Fruit fly (Drosophila melanogaster) whole organism, embryonic: Measurements from ENCODE around the gene CG12420.

Experiments used
- CG10654 ChIP-seq: fragments of 200-800 bp; sonication (Bioruptor generic); optimal IDR thresholded peaks from 2 replicates; lab custom pipeline; 2016; ENCODE audit warnings: missing biosample characterization, missing genetic modification characterization
- CG10959 ChIP-seq: fragments of 200-800 bp; sonication (Bioruptor generic); IDR thresholded peaks from 2 replicates; pipeline ENCODE4 v1.3.6; 2022; ENCODE audit warnings: missing biosample characterization, missing genetic modification characterization
- CG11093 ChIP-seq: fragments of 200-800 bp; sonication (Bioruptor generic); IDR thresholded peaks from 3 replicates; pipeline ENCODE4 v1.3.6; 2022; ENCODE audit warnings: missing biosample characterization, missing genetic modification characterization
- CG11504 ChIP-seq: fragments of 200-800 bp; sonication (Bioruptor generic); optimal IDR thresholded peaks from 3 replicates; lab custom pipeline; 2019; ENCODE audit warnings: missing biosample characterization, mild to moderate bottlenecking, missing genetic modification characterization, moderate library complexity
- CG1233 ChIP-seq: fragments of 200-800 bp; sonication (Bioruptor generic); optimal IDR thresholded peaks from 4 replicates; lab custom pipeline; 2018; ENCODE audit warnings: missing biosample characterization, mild to moderate bottlenecking, missing genetic modification characterization
- CG12942 ChIP-seq: fragments of 200-800 bp; sonication (Bioruptor generic); optimal IDR thresholded peaks from 3 replicates; lab custom pipeline; 2016; ENCODE audit warnings: missing biosample characterization, missing genetic modification characterization
- CG15696 ChIP-seq: fragments of 200-800 bp; sonication (Bioruptor generic); optimal IDR thresholded peaks from 2 replicates; lab custom pipeline; 2019; ENCODE audit warnings: missing biosample characterization, mild to moderate bottlenecking, missing genetic modification characterization, moderate library complexity
- CG1603 ChIP-seq: fragments of 200-800 bp; sonication (Bioruptor generic); optimal IDR thresholded peaks from 2 replicates; lab custom pipeline; 2019; ENCODE audit warnings: missing biosample characterization, mild to moderate bottlenecking, missing genetic modification characterization, moderate library complexity
- CG17186 ChIP-seq: fragments of 200-800 bp; sonication (Bioruptor generic); optimal IDR thresholded peaks from 3 replicates; lab custom pipeline; 2017; ENCODE audit warnings: missing biosample characterization, missing genetic modification reagents, missing genetic modification characterization
- CG17359 ChIP-seq: fragments of 200-800 bp; sonication (Bioruptor generic); optimal IDR thresholded peaks from 3 replicates; lab custom pipeline; 2018; ENCODE audit warnings: missing biosample characterization, mild to moderate bottlenecking, missing genetic modification characterization, moderate library complexity
- CG17829 ChIP-seq: fragments of 200-800 bp; optimal IDR thresholded peaks from 2 replicates; lab custom pipeline; 2019; ENCODE audit warnings: missing biosample characterization, mild to moderate bottlenecking, missing genetic modification characterization, moderate library complexity
- CG1792 ChIP-seq: fragments of 200-800 bp; sonication (Bioruptor generic); optimal IDR thresholded peaks from 2 replicates; lab custom pipeline; 2016; ENCODE audit warnings: missing biosample characterization, missing genetic modification characterization
- CG18262 ChIP-seq: fragments of 200-800 bp; optimal IDR thresholded peaks from 3 replicates; lab custom pipeline; 2019; ENCODE audit warnings: missing biosample characterization, mild to moderate bottlenecking, missing genetic modification characterization, moderate library complexity
- CG18476 ChIP-seq: fragments of 200-800 bp; sonication (Bioruptor generic); optimal IDR thresholded peaks from 2 replicates; lab custom pipeline; 2016; ENCODE audit warnings: missing biosample characterization, mild to moderate bottlenecking, missing genetic modification characterization
- CG2875 ChIP-seq: fragments of 200-800 bp; sonication (Bioruptor generic); optimal IDR thresholded peaks from 2 replicates; lab custom pipeline; 2017; ENCODE audit warnings: missing biosample characterization, mild to moderate bottlenecking, missing genetic modification characterization, missing genetic modification reagents
- CG31441 ChIP-seq: fragments of 200-800 bp; sonication (Bioruptor generic); IDR thresholded peaks from 2 replicates; pipeline ENCODE4 v1.3.6; 2022; ENCODE audit warnings: missing biosample characterization, missing genetic modification characterization
- CG34376 ChIP-seq: fragments of 200-800 bp; sonication (Bioruptor generic); optimal IDR thresholded peaks from 2 replicates; lab custom pipeline; 2018; ENCODE audit warnings: missing biosample characterization, mild to moderate bottlenecking, missing genetic modification characterization
- CG3726 ChIP-seq: fragments of 200-800 bp; sonication (Bioruptor generic); IDR thresholded peaks from 3 replicates; pipeline ENCODE4, ENCODE4 v1.3.6; 2022; ENCODE audit warnings: missing biosample characterization, missing genetic modification characterization
- CG3995 ChIP-seq: fragments of 200-800 bp; sonication (Bioruptor generic); optimal IDR thresholded peaks from 3 replicates; lab custom pipeline; 2016; ENCODE audit warnings: missing biosample characterization, missing genetic modification characterization
- CG42726 ChIP-seq: fragments of 200-800 bp; sonication (Bioruptor generic); IDR thresholded peaks from 2 replicates; pipeline ENCODE4 v1.3.6; 2022; ENCODE audit warnings: missing biosample characterization, missing genetic modification characterization; ENCODE audit not compliant: partially characterized antibody
- CG4820 ChIP-seq: fragments of 200-800 bp; sonication (Bioruptor generic); optimal IDR thresholded peaks from 3 replicates; lab custom pipeline; 2016; ENCODE audit warnings: missing biosample characterization, missing genetic modification characterization
- CG6254 ChIP-seq: fragments of 200-800 bp; sonication (Bioruptor generic); optimal IDR thresholded peaks from 3 replicates; lab custom pipeline; 2017; ENCODE audit warnings: mild to moderate bottlenecking, missing biosample characterization, missing genetic modification reagents, missing genetic modification characterization
- CG7372 ChIP-seq: fragments of 200-800 bp; sonication (Bioruptor generic); IDR thresholded peaks from 2 replicates; pipeline ENCODE4 v1.3.6; 2022; ENCODE audit warnings: missing biosample characterization, missing genetic modification characterization
- CG9797 ChIP-seq: fragments of 200-800 bp; sonication (Bioruptor generic); optimal IDR thresholded peaks from 3 replicates; lab custom pipeline; 2018; ENCODE audit warnings: missing biosample characterization, mild to moderate bottlenecking, missing genetic modification characterization
- D19B ChIP-seq: fragments of 200-800 bp; sonication (Bioruptor generic); optimal IDR thresholded peaks from 2 replicates; lab custom pipeline; 2017; ENCODE audit warnings: missing biosample characterization, mild to moderate bottlenecking, missing genetic modification characterization
- E2f2 ChIP-seq: fragments of 200-800 bp; sonication (Bioruptor generic); IDR thresholded peaks from 2 replicates; pipeline ENCODE4 v1.3.6; 2022; ENCODE audit warnings: missing biosample characterization, missing genetic modification characterization
- ERR ChIP-seq: fragments of 200-800 bp; sonication (Bioruptor generic); optimal IDR thresholded peaks from 2 replicates; lab custom pipeline; 2016; ENCODE audit warnings: missing biosample characterization, missing genetic modification characterization
- H15 ChIP-seq: fragments of 200-800 bp; sonication (Bioruptor generic); IDR thresholded peaks from 3 replicates; pipeline ENCODE4 v1.3.6; 2022; ENCODE audit warnings: missing biosample characterization, missing genetic modification characterization
- H2.0 ChIP-seq: fragments of 200-800 bp; sonication (Bioruptor generic); IDR thresholded peaks from 2 replicates; pipeline ENCODE4 v1.3.6; 2022; ENCODE audit warnings: missing biosample characterization, missing genetic modification characterization
- HLH54F ChIP-seq: fragments of 200-800 bp; sonication (Bioruptor generic); optimal IDR thresholded peaks from 3 replicates; lab custom pipeline; 2016; ENCODE audit warnings: missing biosample characterization, missing genetic modification characterization
- Hmr ChIP-seq: fragments of 200-800 bp; sonication (Bioruptor generic); optimal IDR thresholded peaks from 3 replicates; lab custom pipeline; 2017; ENCODE audit warnings: mild to moderate bottlenecking, missing biosample characterization, missing genetic modification reagents, missing genetic modification characterization
- Hmx ChIP-seq: fragments of 200-800 bp; sonication (Bioruptor generic); optimal IDR thresholded peaks from 2 replicates; lab custom pipeline; 2016; ENCODE audit warnings: missing biosample characterization, missing genetic modification characterization
- MESR4 ChIP-seq: fragments of 200-800 bp; sonication (Bioruptor generic); optimal IDR thresholded peaks from 2 replicates; lab custom pipeline; 2018; ENCODE audit warnings: missing biosample characterization, mild to moderate bottlenecking, missing genetic modification characterization, moderate library complexity
- Six4 ChIP-seq: fragments of 200-800 bp; sonication (Bioruptor generic); optimal IDR thresholded peaks from 2 replicates; lab custom pipeline; 2016; ENCODE audit warnings: missing biosample characterization, missing genetic modification characterization
- cato ChIP-seq: fragments of 200-800 bp; sonication (Bioruptor generic); optimal IDR thresholded peaks from 2 replicates; lab custom pipeline; 2016; ENCODE audit warnings: missing biosample characterization, missing genetic modification characterization, borderline replicate concordance
- croc ChIP-seq: fragments of 200-800 bp; sonication (Bioruptor generic); conservative IDR thresholded peaks from 3 replicates; pipeline ENCODE4 v1.3.6; 2022; ENCODE audit warnings: missing biosample characterization, missing genetic modification characterization
- dmrt99B ChIP-seq: fragments of 200-800 bp; sonication (Bioruptor generic); optimal IDR thresholded peaks from 2 replicates; lab custom pipeline; 2018; ENCODE audit warnings: missing biosample characterization, mild to moderate bottlenecking, missing genetic modification characterization, moderate library complexity
- ewg ChIP-seq: fragments of 200-800 bp; sonication (Bioruptor generic); optimal IDR thresholded peaks from 3 replicates; lab custom pipeline; 2017; ENCODE audit warnings: mild to moderate bottlenecking, missing biosample characterization, missing genetic modification reagents, missing genetic modification characterization
- grn ChIP-seq: fragments of 200-800 bp; sonication (Bioruptor generic); optimal IDR thresholded peaks from 3 replicates; lab custom pipeline; 2017; ENCODE audit warnings: missing biosample characterization, missing genetic modification characterization
- ham ChIP-seq: fragments of 200-800 bp; sonication (Bioruptor generic); IDR thresholded peaks from 2 replicates; pipeline ENCODE4 v1.3.6; 2022; ENCODE audit warnings: missing biosample characterization, missing genetic modification characterization
- hb ChIP-seq: fragments of 200-800 bp; sonication (Bioruptor generic); IDR thresholded peaks from 3 replicates; pipeline ENCODE4 v1.3.6; 2022; ENCODE audit warnings: missing biosample characterization, missing genetic modification characterization; ENCODE audit not compliant: partially characterized antibody
- hth ChIP-seq: fragments of >200 bp; optimal IDR thresholded peaks from 2 replicates; lab custom pipeline; 2017; ENCODE audit warnings: inconsistent platforms
- mam ChIP-seq: fragments of 200-800 bp; sonication (Bioruptor generic); optimal IDR thresholded peaks from 3 replicates; lab custom pipeline; 2016; ENCODE audit warnings: missing biosample characterization, missing genetic modification characterization
- nmo ChIP-seq: fragments of 200-800 bp; sonication (Bioruptor generic); optimal IDR thresholded peaks from 2 replicates; lab custom pipeline; 2018; ENCODE audit warnings: missing biosample characterization, mild to moderate bottlenecking, missing genetic modification characterization, moderate library complexity
- pfk ChIP-seq: fragments of 200-800 bp; sonication (Bioruptor generic); optimal IDR thresholded peaks from 2 replicates; lab custom pipeline; 2018; ENCODE audit warnings: missing biosample characterization, mild to moderate bottlenecking, missing genetic modification characterization, moderate library complexity
- ranshi ChIP-seq: fragments of 200-800 bp; sonication (Bioruptor generic); IDR thresholded peaks from 2 replicates; pipeline ENCODE4 v1.3.6; 2022; ENCODE audit warnings: missing biosample characterization, missing genetic modification characterization
- salm ChIP-seq: fragments of 200-800 bp; sonication (Bioruptor generic); optimal IDR thresholded peaks from 2 replicates; lab custom pipeline; 2018; ENCODE audit warnings: missing biosample characterization, mild to moderate bottlenecking, missing genetic modification characterization
- sisA ChIP-seq: fragments of 200-800 bp; sonication (Bioruptor generic); IDR thresholded peaks from 2 replicates; pipeline ENCODE4 v1.3.6; 2022; ENCODE audit warnings: missing biosample characterization, missing genetic modification characterization
- stwl ChIP-seq: fragments of 200-800 bp; sonication (Bioruptor generic); optimal IDR thresholded peaks from 3 replicates; lab custom pipeline; 2018; ENCODE audit warnings: missing biosample characterization, mild to moderate bottlenecking, missing genetic modification characterization, moderate library complexity
- sug ChIP-seq: fragments of 200-800 bp; optimal IDR thresholded peaks from 2 replicates; lab custom pipeline; 2019; ENCODE audit warnings: missing biosample characterization, mild to moderate bottlenecking, missing genetic modification characterization, moderate library complexity
- trem ChIP-seq: fragments of 200-800 bp; optimal IDR thresholded peaks from 3 replicates; lab custom pipeline; 2019; ENCODE audit warnings: missing biosample characterization, mild to moderate bottlenecking, missing genetic modification characterization, moderate library complexity

Gene CG12420

DNA sequence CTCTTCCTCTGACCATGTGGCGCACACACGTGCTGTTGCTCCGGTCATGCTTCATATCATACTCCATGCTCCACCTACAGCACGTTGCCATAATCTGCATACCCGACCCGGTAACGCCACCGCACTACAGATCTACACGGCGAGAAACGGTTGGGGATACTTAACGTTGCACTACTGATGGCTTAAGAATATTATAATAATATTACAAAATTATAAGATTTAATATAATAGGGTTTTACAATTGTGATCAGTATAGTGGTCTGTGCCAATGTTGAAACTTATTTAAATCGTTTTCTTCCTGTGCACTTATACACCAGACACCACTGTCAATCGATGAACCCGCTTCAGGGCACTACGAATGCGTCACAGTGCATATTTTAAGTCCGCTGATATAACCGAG, 9.1 kb upstream of the CG12420 start (continued):
- TF ChIP-seq pfk (no peak), ranshi (peak; percentile 51; the same call in 1 of the 2 replicates), ewg (peak; percentile 65), HLH54F (no peak), CG42726 (no peak), CG15696 (tag; lab: Kevin White, UChicago) (no peak), nmo (peak; percentile 82), croc (GFP tag; lab: Robert Waterston, UW) (peak; percentile 63; the same call in 2 of the 3 replicates), ham (GFP tag; lab: Robert Waterston, UW) (no peak), CG7372 (peak; percentile 56; the same call in 1 of the 2 replicates), CG4820 (GFP tag; lab: Kevin White, UChicago) (peak; percentile 61), sisA (GFP tag; lab: Robert Waterston, UW) (peak; percentile 87), CG11504 (tag; lab: Kevin White, UChicago) (peak; percentile 86), H2.0 (peak; percentile 74), E2f2 (GFP tag; lab: Robert Waterston, UW) (peak; percentile 45), cato (GFP tag; lab: Kevin White, UChicago) (peak; percentile 28), CG10654 (peak; percentile 68), CG17186 (peak; percentile 5), ERR (GFP tag; lab: Kevin White, UChicago) (no peak), CG3995 (GFP tag; lab: Kevin White, UChicago) (no peak), stwl (tag; lab: Kevin White, UChicago) (no peak), hth (lab: Kevin White, UChicago) (no peak), CG17359 (tag; lab: Kevin White, UChicago) (no peak), CG17829 (no peak), grn (no peak), CG18476 (GFP tag; lab: Kevin White, UChicago) (peak; percentile 13), trem (tag; lab: Kevin White, UChicago) (no peak), Hmx (GFP tag; lab: Kevin White, UChicago) (no peak), salm (peak; percentile 37), MESR4 (no peak), CG9797 (GFP tag; lab: Kevin White, UChicago) (no peak), CG1233 (peak; percentile 34), Six4 (GFP tag; lab: Kevin White, UChicago) (peak; percentile 49), mam (GFP tag; lab: Kevin White, UChicago) (no peak), CG12942 (GFP tag; lab: Kevin White, UChicago) (peak; percentile 42), hb (no peak), CG34376 (no peak), Hmr (GFP tag; lab: Kevin White, UChicago) (no peak), CG1603 (peak; percentile 70), CG2875 (GFP tag; lab: Kevin White, UChicago) (peak; percentile 60), CG18262 (no peak), CG10959 (GFP tag; lab: Robert Waterston, UW) (0 out of 2 replicates have a peak, but pooled peaks have one; percentile 26), CG3726 (GFP tag; lab: Robert Waterston, UW) (0 out of 3 replicates have a peak, but pooled peaks have one; percentile 31), CG1792 (no peak), CG11093 (GFP tag; lab: Robert Waterston, UW) (peak; percentile 44; the same call in 1 of the 3 replicates), D19B (GFP tag; lab: Kevin White, UChicago) (no peak), CG31441 (GFP tag; lab: Robert Waterston, UW) (peak; percentile 83), dmrt99B (peak; percentile 89), CG6254 (GFP tag; lab: Kevin White, UChicago) (peak; percentile 70), H15 (GFP tag; lab: Robert Waterston, UW) (peak; percentile 71), sug (tag; lab: Kevin White, UChicago) (no peak)
